Worm (Caenorhabditis elegans): ENCODE measurements around the gene F48C5.2.
"Not testable (repeated sequence)": the region's sequence is repeated elsewhere in the genome, so short reads cannot be mapped to it uniquely, and the experiment has no call there.

F48C5.2 gene

DNA sequence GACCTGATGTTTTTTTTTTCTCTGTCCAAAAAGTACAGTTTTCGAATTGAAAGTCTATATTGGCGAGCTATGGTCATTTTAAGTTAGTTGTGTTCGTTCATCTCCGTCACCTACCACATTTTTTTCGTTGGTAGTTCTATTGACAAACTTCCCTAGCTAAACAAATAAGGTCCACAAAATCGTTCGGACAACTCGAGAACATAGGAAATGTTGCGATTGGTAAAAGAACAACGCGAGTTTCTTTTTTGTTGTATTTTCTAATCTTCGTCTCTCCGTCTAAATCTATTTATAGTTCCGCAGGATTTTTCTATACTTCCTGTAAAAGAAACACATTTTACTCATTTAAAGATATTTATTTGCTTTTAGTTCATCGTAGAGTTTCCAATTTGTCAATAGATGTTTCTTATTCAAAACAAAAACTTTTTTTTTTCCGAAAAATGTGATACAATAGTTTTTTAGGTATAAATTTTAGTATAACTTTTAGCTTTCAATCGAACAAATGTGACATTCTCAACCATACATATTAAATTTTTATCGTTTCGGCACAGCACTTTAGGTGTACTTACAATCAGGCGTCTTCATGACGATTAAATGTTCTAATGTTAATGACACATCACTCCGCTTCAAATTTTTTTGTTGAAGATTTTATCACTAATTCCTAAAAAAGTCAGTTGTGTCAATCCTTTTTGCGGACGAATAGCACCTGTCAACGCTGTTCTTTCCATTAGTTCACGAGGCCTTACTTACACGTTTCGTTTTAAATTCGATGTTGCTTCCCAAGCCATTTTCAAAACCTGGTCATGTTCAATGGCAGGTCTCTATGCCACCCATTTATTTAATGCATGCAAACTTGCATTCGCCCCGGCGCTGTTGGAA is 12.6 kb upstream of the F48C5.2 start:
- TF ChIP-seq W03F9.2 (tag; optimal IDR thresholded peaks at IDR 0.05) (no peak), dao-5 (tag; optimal IDR thresholded peaks at IDR 0.05) (no peak), him-1 (tag; optimal IDR thresholded peaks at IDR 0.05) (no peak)

DNA sequence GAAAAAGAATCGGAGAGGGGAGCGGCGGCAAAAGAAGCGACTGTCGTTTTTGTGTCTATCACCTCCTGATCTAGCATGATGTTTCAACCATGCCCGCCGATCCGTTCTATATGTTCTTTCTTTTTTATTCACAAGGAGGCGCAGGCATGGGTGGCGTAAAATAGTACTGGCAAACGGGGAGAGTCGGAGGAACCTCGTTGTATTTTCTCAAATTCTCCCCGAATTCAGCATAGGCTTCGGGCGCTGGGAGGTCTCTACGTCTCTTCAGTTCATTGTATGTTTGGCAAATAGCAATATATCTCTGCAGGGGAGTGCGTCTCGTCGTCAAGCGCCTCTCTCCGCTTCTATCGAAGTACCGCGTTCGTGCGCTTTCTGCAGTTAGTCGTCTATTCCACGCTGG is 11.1 kb upstream of the F48C5.2 start, which contains the start of gene lin-14:
lin-14 (plus strand) TSS at position 346 of the 400 bp plus-strand sequence.
- TF ChIP-seq dao-5 (tag; optimal IDR thresholded peaks at IDR 0.05): peak; percentile 54
- peak; percentile 44 for TF ChIP-seq him-1 (tag; optimal IDR thresholded peaks at IDR 0.05)
- TF ChIP-seq W03F9.2 (tag; optimal IDR thresholded peaks at IDR 0.05): no peak

DNA sequence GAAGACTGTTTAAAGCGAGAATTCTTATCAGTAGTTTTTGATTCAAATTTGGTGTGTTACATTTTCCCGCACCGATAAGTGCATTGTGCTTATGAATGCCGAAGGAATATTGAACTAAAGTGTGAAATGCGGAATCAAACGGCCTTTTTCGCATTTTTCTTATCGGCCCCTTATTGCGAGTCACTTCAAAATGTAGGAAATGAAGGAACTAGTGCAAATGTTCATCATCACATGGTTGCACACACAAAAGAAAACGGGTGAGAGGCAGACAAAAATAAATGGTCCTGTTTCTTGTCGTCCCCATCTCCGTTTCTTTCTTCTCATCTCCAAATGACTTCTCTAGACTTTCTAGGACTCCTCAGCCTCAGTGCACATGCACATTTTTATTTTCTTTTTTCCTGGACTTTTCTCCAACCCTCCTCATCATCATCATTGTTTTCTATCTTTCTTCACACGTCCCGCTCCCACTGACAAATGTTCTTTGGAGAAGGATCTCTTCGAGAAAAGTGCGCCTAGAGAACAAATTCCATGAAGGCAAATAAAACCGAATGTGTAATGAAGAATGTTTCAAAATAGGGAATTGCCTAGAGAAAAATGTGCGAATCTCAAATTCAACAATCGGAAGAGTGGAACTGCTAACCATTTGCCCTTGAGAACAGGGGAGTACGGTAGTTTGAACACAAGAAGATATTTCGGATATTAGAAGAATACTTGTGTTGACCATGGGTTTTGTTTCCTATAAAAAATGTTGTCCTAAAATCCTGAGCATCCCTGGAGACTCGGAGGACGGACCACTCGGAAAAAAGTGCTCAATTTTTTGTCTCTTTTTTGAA is 10.4 kb upstream of the F48C5.2 start:
- no peak for TF ChIP-seq W03F9.2 (tag; optimal IDR thresholded peaks at IDR 0.05)

DNA sequence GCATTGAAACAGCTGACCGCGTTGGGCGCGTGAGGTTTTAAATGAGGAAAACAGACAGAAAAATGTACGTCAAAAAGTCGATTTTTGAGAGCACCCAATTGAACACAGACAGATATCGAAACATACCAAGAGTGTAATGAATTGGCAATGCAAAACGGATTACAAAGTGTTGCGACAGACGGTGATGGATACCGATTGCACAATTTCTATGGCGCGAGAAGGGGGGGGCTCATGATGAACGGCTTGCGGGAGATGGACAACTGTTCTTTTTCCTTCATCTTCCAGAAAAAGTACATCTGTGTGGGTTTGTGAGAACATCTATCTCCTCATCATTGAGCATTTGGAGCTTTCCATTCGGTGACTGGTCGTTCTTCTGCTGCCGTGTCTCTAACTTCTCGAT is 9.4 kb upstream of the F48C5.2 start:
- TF ChIP-seq dao-5 (tag; optimal IDR thresholded peaks at IDR 0.05) (no peak), W03F9.2 (tag; optimal IDR thresholded peaks at IDR 0.05) (no peak), him-1 (tag; optimal IDR thresholded peaks at IDR 0.05) (no peak)

DNA sequence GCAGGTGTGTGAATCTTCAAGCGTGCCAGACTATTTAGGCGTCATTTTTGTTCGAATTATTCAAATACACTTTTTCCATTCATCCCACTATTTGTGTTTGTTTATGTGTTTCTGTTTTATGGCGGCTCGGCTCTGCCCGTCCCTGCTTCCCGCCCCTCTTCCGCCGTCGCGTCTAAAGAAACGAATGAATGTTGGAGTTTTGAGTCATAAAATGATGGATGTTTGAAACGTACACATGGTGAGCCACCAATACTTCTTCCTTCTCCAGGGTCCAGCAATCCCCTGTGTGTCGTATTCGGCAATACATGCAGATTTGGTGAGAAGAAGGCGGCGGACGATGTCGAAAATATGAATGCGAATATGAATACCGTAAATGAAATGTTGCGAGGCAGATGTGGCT is 8.9 kb upstream of the F48C5.2 start:
- TF ChIP-seq him-1 (tag; optimal IDR thresholded peaks at IDR 0.05) (no peak), dao-5 (tag; optimal IDR thresholded peaks at IDR 0.05) (no peak), W03F9.2 (tag; optimal IDR thresholded peaks at IDR 0.05) (no peak)

DNA sequence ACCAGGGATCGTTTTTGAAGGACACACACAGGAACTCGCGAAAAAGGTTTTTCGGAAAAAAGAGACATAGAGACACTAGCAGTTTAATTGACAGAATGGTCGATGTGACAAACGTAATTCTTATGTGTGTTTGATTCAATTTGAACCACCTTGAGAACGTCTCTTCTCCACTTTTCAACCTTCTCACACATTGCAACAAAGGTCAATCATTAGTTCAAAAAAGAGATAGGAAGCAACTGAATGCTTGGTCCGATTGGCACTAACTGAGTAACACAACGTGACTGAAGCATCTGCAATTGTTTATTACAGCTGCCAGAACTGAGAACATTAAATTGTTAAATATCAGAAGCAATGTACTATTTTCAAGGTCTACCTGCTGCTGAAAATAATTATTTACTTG is 8.0 kb upstream of the F48C5.2 start:
- TF ChIP-seq him-1 (tag; optimal IDR thresholded peaks at IDR 0.05) (no peak), W03F9.2 (tag; optimal IDR thresholded peaks at IDR 0.05) (no peak), dao-5 (tag; optimal IDR thresholded peaks at IDR 0.05) (no peak)

DNA sequence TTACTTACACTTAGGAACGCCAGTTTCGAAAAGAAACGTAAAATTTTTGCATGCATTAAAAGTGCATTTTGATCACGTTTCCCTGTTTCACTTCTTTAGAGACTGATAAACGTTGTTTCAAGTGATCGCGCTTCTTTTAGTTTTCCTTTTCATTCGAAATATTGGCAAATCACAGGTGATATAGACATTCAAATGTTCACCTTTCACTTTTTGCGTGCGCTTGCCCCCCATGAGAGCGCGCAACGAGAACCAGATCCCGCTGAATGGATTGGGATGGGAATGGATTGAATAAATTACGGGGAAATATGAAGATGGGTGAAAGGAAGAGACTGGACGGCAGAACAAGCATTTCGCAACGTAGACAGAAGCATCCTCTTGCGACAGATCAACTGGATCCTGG is 7.4 kb upstream of the F48C5.2 start:
- TF ChIP-seq him-1 (tag; optimal IDR thresholded peaks at IDR 0.05) (no peak), dao-5 (tag; optimal IDR thresholded peaks at IDR 0.05) (no peak), W03F9.2 (tag; optimal IDR thresholded peaks at IDR 0.05) (no peak)

DNA sequence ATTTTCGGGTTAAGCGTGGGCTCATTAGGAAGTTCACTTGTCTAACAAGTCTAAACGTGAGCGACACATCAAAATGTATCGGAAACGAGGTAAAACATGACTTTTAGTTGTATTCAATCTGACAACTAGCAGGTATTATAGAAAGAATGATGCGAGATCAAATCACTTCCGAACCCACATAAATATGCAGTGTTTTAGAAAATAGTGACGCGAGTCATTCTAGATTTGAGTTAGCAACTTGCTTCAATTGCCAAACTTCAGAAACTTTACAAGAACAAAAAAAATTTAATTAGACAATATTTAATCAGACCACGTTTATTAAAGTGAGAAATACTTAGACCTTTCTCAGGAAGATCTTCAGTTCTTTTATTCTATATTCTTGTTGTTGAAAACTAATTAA is 2.5 kb upstream of the F48C5.2 start:
- TF ChIP-seq dao-5 (tag; optimal IDR thresholded peaks at IDR 0.05) (no peak), him-1 (tag; optimal IDR thresholded peaks at IDR 0.05) (no peak), W03F9.2 (tag; optimal IDR thresholded peaks at IDR 0.05) (no peak)

DNA sequence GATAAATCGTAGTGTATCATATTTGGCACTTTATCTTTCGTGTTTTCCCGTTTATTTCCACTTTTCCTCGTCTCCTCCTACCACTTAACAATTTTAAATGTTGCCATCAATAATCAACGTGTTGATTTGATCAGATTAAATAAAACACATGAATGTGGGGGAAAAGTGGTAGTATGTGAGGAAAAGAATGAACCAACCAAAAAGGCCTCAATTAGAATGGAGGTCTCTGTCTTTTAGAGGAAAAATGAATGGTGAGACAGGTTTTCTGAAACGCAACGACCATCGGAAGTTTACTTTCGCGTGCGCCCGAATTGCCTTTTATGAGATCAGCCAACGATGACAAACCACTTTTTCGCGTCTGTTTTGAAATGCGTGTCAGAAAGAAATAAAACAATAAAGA is 1.8 kb downstream of the F48C5.2 start:
- no peak for TF ChIP-seq W03F9.2 (tag; optimal IDR thresholded peaks at IDR 0.05)
- no peak for TF ChIP-seq dao-5 (tag; optimal IDR thresholded peaks at IDR 0.05)
- TF ChIP-seq him-1 (tag; optimal IDR thresholded peaks at IDR 0.05): no peak

DNA sequence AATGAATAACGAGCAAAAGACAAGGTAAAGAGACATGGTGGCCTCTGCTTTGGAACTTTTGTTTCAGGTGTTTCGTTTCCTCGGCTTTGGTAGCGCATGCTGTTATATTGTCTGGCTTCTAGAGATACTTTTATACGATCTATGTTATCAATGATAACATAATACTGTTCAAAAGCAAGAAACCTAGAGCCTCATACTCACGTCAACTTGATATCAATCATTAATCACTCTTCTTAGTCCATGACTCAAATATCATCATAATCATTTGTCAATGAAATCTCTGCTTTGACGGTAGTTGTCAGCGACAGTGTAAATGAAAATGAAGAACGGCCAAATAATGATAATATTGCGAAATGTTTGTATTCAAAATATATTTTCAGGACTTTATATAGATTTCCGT is 3.9 kb downstream of the F48C5.2 start:
- TF ChIP-seq dao-5 (tag; optimal IDR thresholded peaks at IDR 0.05): no peak
- TF ChIP-seq him-1 (tag; optimal IDR thresholded peaks at IDR 0.05): no peak
- TF ChIP-seq W03F9.2 (tag; optimal IDR thresholded peaks at IDR 0.05): no peak

DNA sequence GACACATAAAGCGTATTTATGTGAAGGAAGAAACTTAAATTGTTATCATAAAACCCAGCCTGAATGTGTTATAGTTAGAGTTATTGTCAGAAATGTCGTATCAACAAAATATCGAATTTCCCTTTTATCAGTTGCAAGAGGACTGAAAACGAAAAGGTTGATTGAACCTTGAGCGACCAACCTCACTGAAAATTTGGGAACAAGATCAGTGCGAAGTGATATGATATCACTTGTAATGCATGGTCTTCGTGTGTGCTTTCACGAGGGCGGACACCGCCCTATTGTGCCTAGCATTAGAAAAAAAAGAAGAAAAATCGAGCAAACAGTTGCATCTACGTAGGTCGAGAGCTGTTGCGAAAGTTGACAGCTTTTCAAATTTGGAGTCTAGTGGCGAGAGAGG is 6.4 kb downstream of the F48C5.2 start:
- no peak for TF ChIP-seq W03F9.2 (tag; optimal IDR thresholded peaks at IDR 0.05)
- no peak for TF ChIP-seq dao-5 (tag; optimal IDR thresholded peaks at IDR 0.05)
- no peak for TF ChIP-seq him-1 (tag; optimal IDR thresholded peaks at IDR 0.05)

DNA sequence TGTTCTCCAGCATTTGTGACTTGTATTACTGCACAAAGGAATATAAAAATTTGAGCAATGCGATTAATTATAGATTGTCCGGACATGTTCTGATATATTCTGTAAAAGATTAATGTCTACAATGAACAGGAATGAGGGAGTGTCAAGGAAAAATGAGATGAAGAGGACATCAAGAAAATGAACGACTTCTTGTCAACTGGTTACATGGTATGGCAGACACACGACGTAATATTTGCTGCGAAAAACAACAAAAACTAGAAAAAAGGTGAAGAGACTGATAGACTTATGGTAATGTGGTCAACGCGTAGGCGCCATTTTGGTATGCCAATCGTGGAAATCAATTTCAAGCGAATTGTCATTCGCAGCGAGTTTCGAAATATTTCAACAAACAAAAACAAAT is 7.6 kb downstream of the F48C5.2 start, which contains the start of gene igeg-2:
igeg-2 (minus strand) TSS at position 101 of the 400 bp plus-strand sequence.
- TF ChIP-seq W03F9.2 (tag; optimal IDR thresholded peaks at IDR 0.05) (no peak), dao-5 (tag; optimal IDR thresholded peaks at IDR 0.05) (no peak), him-1 (tag; optimal IDR thresholded peaks at IDR 0.05) (no peak)

DNA sequence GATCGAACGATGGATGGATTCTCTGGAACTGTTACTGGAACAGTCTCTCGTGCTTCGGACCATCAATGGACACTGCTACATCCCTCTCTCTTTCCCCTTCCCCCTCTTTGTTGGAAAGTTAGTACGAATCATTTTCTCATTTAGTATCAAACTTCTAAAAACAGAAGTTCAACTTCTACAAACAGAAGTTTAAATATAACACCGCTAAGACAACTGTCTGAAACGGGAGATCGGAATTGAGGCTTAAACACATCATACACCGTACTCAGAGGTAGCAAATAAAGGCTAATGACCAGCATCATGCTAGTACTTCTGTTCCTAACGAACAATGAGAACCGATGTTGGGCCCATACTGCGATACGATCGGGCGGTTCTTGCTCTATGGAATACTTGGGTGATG is 14.4 kb downstream of the F48C5.2 start, which contains the start of gene F46C3.7:
F46C3.7 (plus strand) TSS at position 301 of the 400 bp plus-strand sequence.
- not testable (repeated sequence) for TF ChIP-seq him-1, dao-5, W03F9.2 (tag; optimal IDR thresholded peaks at IDR 0.05)

DNA sequence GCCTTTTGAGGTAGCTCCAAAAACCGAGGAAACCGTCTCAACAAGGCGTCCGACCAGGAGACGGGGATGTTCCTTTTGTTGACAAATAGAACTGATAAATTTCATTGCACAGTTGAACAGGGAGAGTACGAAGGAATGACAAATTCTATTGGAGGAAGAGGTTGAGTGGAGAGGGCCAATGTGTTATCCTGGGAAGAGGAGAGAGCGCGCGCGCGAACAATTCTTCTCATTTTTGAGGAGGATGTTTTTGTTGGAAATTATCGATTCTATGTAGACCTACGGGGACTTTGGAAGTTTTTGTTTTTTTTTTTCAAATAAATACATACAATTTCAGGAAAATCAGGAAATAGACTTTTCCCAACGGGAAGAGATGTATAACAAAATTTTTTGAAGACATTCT is 16.4 kb downstream of the F48C5.2 start:
- TF ChIP-seq dao-5 (tag; optimal IDR thresholded peaks at IDR 0.05) (no peak), W03F9.2 (tag; optimal IDR thresholded peaks at IDR 0.05) (no peak), him-1 (tag; optimal IDR thresholded peaks at IDR 0.05) (no peak)

Measured in whole organism, L4/young adult.